Worm (Caenorhabditis elegans) whole organism, mixed stage, embryonic: Measurements from ENCODE around the gene F49F1.7.
"Not testable (repeated sequence)": the region's sequence is repeated elsewhere in the genome, so short reads cannot be mapped to it uniquely, and the experiment has no call there.

ENCODE experiments used
- M03D4.4 ChIP-seq: sonication (generic microtip); optimal IDR thresholded peaks from 2 replicates; lab custom pipeline; 2017; ENCODE audit warnings: mild to moderate bottlenecking, missing genetic modification characterization, missing compliant biosample characterization
- bed-3 ChIP-seq: fragments of 200-800 bp; sonication (Bioruptor generic); optimal IDR thresholded peaks from 3 replicates; lab custom pipeline; 2018; ENCODE audit warnings: mild to moderate bottlenecking, missing genetic modification characterization, moderate library complexity, missing compliant biosample characterization
- blmp-1 ChIP-seq: fragments of 150-350 bp; optimal IDR thresholded peaks from 2 replicates; lab custom pipeline; 2014; ENCODE audit warnings: missing biosample characterization, missing genetic modification characterization
- ceh-43 ChIP-seq: fragments of 200-800 bp; sonication (Bioruptor generic); optimal IDR thresholded peaks from 2 replicates; lab custom pipeline; 2018; ENCODE audit warnings: mild to moderate bottlenecking, missing genetic modification characterization, moderate library complexity, missing compliant biosample characterization
- ceh-83 ChIP-seq: fragments of 200-800 bp; sonication (Bioruptor generic); optimal IDR thresholded peaks from 2 replicates; lab custom pipeline; 2018; ENCODE audit warnings: mild to moderate bottlenecking, missing genetic modification characterization, missing compliant biosample characterization
- cnd-1 ChIP-seq: fragments of 200-800 bp; sonication (Bioruptor generic); optimal IDR thresholded peaks from 2 replicates; lab custom pipeline; 2018; ENCODE audit warnings: mild to moderate bottlenecking, missing genetic modification characterization, missing compliant biosample characterization
- drap-1 ChIP-seq: fragments of 200-800 bp; sonication (Bioruptor generic); optimal IDR thresholded peaks from 3 replicates; lab custom pipeline; 2018; ENCODE audit warnings: mild to moderate bottlenecking, missing genetic modification characterization, missing compliant biosample characterization
- elt-1 ChIP-seq: sonication (generic microtip); optimal IDR thresholded peaks from 2 replicates; lab custom pipeline; 2017; ENCODE audit warnings: missing genetic modification characterization, mild to moderate bottlenecking, missing compliant biosample characterization, antibody characterized with exemption, moderate library complexity, borderline replicate concordance; ENCODE audit not compliant: insufficient read depth
- flh-1 ChIP-seq: fragments of 200-800 bp; sonication (Bioruptor generic); optimal IDR thresholded peaks from 2 replicates; lab custom pipeline; 2018; ENCODE audit warnings: mild to moderate bottlenecking, missing genetic modification characterization, moderate library complexity, missing compliant biosample characterization
- ham-2 ChIP-seq: fragments of 200-800 bp; sonication (Bioruptor generic); optimal IDR thresholded peaks from 2 replicates; lab custom pipeline; 2018; ENCODE audit warnings: mild to moderate bottlenecking, missing genetic modification characterization, missing compliant biosample characterization
- hlh-1 ChIP-seq: fragments of 150-350 bp; optimal IDR thresholded peaks from 2 replicates; lab custom pipeline; 2014; ENCODE audit warnings: missing biosample characterization, missing genetic modification reagents, missing genetic modification characterization
- lin-13 ChIP-seq: fragments of 150-350 bp; optimal IDR thresholded peaks from 2 replicates; lab custom pipeline; 2014; ENCODE audit warnings: missing biosample characterization, missing genetic modification characterization
- lin-32 ChIP-seq: fragments of 200-800 bp; sonication (Bioruptor generic); optimal IDR thresholded peaks from 2 replicates; lab custom pipeline; 2018; ENCODE audit warnings: mild to moderate bottlenecking, missing genetic modification characterization, missing compliant biosample characterization
- lsy-2 ChIP-seq: fragments of 150-350 bp; optimal IDR thresholded peaks from 2 replicates; lab custom pipeline; 2014; ENCODE audit warnings: missing biosample characterization, missing genetic modification characterization
- mab-5 ChIP-seq: fragments of 150-350 bp; optimal IDR thresholded peaks from 2 replicates; lab custom pipeline; 2014; ENCODE audit warnings: missing biosample characterization, missing genetic modification characterization
- mep-1 ChIP-seq: fragments of 150-350 bp; optimal IDR thresholded peaks from 2 replicates; lab custom pipeline; 2017; ENCODE audit warnings: missing biosample characterization, missing genetic modification reagents, missing genetic modification characterization, inconsistent platforms
- mls-2 ChIP-seq: sonication (generic microtip); optimal IDR thresholded peaks from 2 replicates; lab custom pipeline; 2016; ENCODE audit warnings: mild to moderate bottlenecking, missing genetic modification characterization, moderate library complexity, missing compliant biosample characterization
- nhr-12 ChIP-seq: fragments of 150-350 bp; optimal IDR thresholded peaks from 2 replicates; lab custom pipeline; 2014; ENCODE audit warnings: missing biosample characterization, missing genetic modification characterization
- nhr-2 ChIP-seq: fragments of 150-350 bp; optimal IDR thresholded peaks from 2 replicates; lab custom pipeline; 2014; ENCODE audit warnings: missing biosample characterization, missing genetic modification characterization
- nhr-237 ChIP-seq: fragments of 150-350 bp; optimal IDR thresholded peaks from 2 replicates; lab custom pipeline; 2014; ENCODE audit warnings: missing biosample characterization, missing genetic modification characterization
- nhr-28 ChIP-seq: fragments of 150-350 bp; optimal IDR thresholded peaks from 2 replicates; lab custom pipeline; 2014; ENCODE audit warnings: missing biosample characterization, missing genetic modification characterization
- nhr-76 ChIP-seq: sonication (generic microtip); optimal IDR thresholded peaks from 2 replicates; lab custom pipeline; 2017; ENCODE audit warnings: missing biosample characterization, missing genetic modification characterization
- pha-4 ChIP-seq: fragments of 150-350 bp; optimal IDR thresholded peaks from 2 replicates; lab custom pipeline; 2018; ENCODE audit warnings: missing biosample characterization, missing genetic modification reagents, missing genetic modification characterization
- snpc-4 ChIP-seq: fragments of 150-350 bp; optimal IDR thresholded peaks from 2 replicates; lab custom pipeline; 2014; ENCODE audit warnings: missing biosample characterization, missing genetic modification characterization
- sptf-1 ChIP-seq: sonication (generic microtip); optimal IDR thresholded peaks from 2 replicates; lab custom pipeline; 2017; ENCODE audit warnings: mild to moderate bottlenecking, missing genetic modification characterization, moderate library complexity, missing compliant biosample characterization
- tbx-8 ChIP-seq: fragments of 200-800 bp; sonication (Bioruptor generic); optimal IDR thresholded peaks from 2 replicates; lab custom pipeline; 2018; ENCODE audit warnings: mild to moderate bottlenecking, missing genetic modification characterization, moderate library complexity, missing compliant biosample characterization
- unc-120 ChIP-seq: sonication (generic microtip); optimal IDR thresholded peaks from 2 replicates; lab custom pipeline; 2017; ENCODE audit warnings: missing genetic modification characterization, missing compliant biosample characterization; ENCODE audit not compliant: poor library complexity, severe bottlenecking
- unc-39 ChIP-seq: fragments of 150-350 bp; optimal IDR thresholded peaks from 2 replicates; lab custom pipeline; 2014; ENCODE audit warnings: missing biosample characterization, missing genetic modification characterization
- unc-62 ChIP-seq: fragments of 150-350 bp; optimal IDR thresholded peaks from 2 replicates; lab custom pipeline; 2014; ENCODE audit warnings: missing biosample characterization, missing genetic modification reagents, missing genetic modification characterization
- zip-8 ChIP-seq: fragments of 150-350 bp; optimal IDR thresholded peaks from 2 replicates; lab custom pipeline; 2014; ENCODE audit warnings: missing biosample characterization, missing genetic modification characterization
- ztf-11 ChIP-seq: fragments of 150-350 bp; optimal IDR thresholded peaks from 2 replicates; lab custom pipeline; 2014; ENCODE audit warnings: missing biosample characterization, missing genetic modification characterization

The F49F1.7 gene

DNA sequence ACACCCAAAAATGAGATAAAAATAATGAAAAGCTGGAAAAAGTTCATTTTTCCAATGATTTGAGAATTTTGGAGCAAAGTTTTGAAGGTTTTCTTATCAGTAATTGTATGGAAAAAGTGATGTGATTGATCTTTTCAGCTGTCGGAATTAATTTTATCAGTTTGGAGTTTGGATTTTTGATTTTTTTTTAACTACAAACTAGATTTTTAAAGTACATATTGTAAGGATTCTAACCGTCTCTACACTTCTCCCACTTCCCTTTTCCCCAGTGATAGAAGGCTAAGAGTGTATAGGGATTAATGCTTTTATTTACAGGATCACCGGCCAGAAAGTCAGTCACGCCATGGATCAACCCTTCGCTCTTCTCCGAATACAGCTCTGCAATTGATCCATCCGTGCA, at the start of gene F49F1.7:
TSS of gene F49F1.7 (minus strand) at position 101 of the 400 bp plus-strand sequence.
- TF ChIP-seq unc-120; ham-2 (GFP tag; lab: Kevin White, UChicago); nhr-76: not testable (repeated sequence)
- TF ChIP-seq, all 35 proteins: peak for 0; not testable (repeated sequence) for 35

DNA sequence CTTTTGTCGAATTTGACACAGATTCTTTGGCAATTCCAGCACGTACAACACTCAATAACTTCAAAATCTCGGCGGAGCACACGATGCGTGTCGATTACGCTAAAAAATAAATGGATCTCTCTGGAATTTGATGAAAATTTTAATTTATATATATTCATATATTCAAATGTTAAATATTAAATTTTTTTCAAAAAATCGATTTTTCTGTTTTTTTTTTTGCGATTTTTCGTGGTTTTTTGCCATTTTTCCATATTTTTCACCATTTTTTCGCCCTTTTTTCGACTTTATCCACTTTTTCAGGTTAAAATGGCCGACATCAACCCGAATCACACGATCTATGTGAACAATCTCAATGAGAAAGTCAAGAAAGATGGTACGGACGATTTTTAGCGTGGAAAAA, 48.2 kb upstream of the F49F1.7 start, which contains the start of gene rnp-3:
TSS of gene rnp-3 (plus strand) at position 301 of the 400 bp plus-strand sequence.
- TF ChIP-seq mab-5 (tag; lab: Kevin White, UChicago) (no peak), lsy-2 (tag; lab: Kevin White, UChicago) (no peak), cnd-1 (no peak), pha-4 (tag; lab: Kevin White, UChicago) (no peak), tbx-8 (GFP tag; lab: Kevin White, UChicago) (no peak), unc-62 (GFP tag; lab: Kevin White, UChicago) (no peak), blmp-1 (no peak), unc-39 (tag; lab: Kevin White, UChicago) (no peak), sptf-1 (tag; lab: Kevin White, UChicago) (no peak), ceh-83 (GFP tag; lab: Kevin White, UChicago) (no peak), ham-2 (GFP tag; lab: Kevin White, UChicago) (no peak), bed-3 (no peak), nhr-2 (tag; lab: Kevin White, UChicago) (no peak), hlh-1 (tag; lab: Kevin White, UChicago) (no peak)
- TF ChIP-seq, all 35 proteins: peak for 0

DNA sequence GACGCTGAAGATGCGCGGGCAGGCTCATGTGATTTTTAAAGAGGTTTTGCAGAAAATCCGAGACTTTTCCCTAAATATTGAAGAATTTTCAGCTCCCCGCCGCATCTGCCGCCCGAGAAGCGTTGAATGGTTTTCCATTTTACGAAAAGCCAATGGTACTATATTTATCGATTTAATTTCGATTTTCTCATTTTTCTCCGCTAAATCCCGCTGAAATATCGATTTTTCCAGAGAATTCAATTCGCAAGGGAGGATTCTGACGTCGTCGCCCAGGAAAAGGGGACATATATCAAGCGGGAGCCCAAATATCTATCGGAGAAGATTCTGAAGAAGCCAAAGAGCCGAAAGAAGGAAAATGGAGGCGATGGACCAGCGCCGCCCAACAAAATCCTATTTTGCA, 46.7 kb upstream of the F49F1.7 start:
- TF ChIP-seq mls-2 (tag; lab: Kevin White, UChicago) = no peak
- no peak for TF ChIP-seq elt-1 (tag; lab: Kevin White, UChicago)
- no peak for TF ChIP-seq unc-62 (GFP tag; lab: Kevin White, UChicago)
- no peak for TF ChIP-seq ztf-11 (tag; lab: Kevin White, UChicago)
- TF ChIP-seq M03D4.4 = no peak
- TF ChIP-seq hlh-1 (tag; lab: Kevin White, UChicago) = no peak
- no peak for TF ChIP-seq nhr-28 (tag; lab: Kevin White, UChicago)
- no peak for TF ChIP-seq blmp-1
- TF ChIP-seq ham-2 (GFP tag; lab: Kevin White, UChicago) = no peak
- no peak for TF ChIP-seq flh-1
- TF ChIP-seq nhr-12 (tag; lab: Kevin White, UChicago) = no peak
- TF ChIP-seq unc-120 = no peak
- no peak for TF ChIP-seq ceh-83 (GFP tag; lab: Kevin White, UChicago)
- TF ChIP-seq mep-1 = no peak
- no peak for TF ChIP-seq zip-8 (tag; lab: Kevin White, UChicago)
- TF ChIP-seq drap-1 (GFP tag; lab: Kevin White, UChicago) = no peak

DNA sequence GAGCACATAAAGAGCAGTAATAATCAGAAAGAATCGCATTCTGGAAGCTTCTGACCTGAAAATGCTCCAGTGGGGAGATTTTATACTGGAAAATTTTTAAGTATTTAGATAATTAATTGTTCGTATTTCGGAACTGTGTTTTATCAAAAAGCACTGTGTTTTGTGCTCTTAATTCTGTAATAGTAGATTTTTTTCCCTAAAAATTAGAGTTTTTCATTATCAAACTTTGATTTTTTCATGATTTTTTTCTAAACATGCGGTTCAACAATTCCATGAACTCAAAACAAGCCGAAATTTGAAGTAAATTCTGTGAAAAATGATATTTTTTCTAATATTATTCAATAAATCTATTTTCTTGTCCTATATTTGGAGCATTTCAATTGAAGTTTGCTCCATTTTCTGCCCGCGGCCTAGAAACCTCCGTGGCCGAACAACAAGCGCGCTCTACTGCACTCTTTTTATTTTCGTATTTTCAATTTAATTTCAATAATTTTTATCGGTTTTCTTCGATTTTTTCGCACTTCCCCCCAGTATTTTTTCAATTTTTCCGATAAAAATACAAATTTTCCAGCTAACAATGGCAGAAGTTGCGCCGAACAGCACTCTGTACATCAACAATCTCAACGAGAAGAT, 46.1 kb upstream of the F49F1.7 start, which contains the start of the genes K08D10.13 and rnp-2:
TSS of gene K08D10.13 (minus strand) at position 51 of the 633 bp plus-strand sequence.
TSS of gene rnp-2 (plus strand) at position 546 of the 633 bp plus-strand sequence.
- no peak for TF ChIP-seq lin-32 (GFP tag; lab: Kevin White, UChicago)
- TF ChIP-seq ceh-43 (GFP tag; lab: Kevin White, UChicago) = no peak
- TF ChIP-seq nhr-2 (tag; lab: Kevin White, UChicago) = no peak
- no peak for TF ChIP-seq nhr-237 (tag; lab: Kevin White, UChicago)
- TF ChIP-seq lsy-2 (tag; lab: Kevin White, UChicago) = peak; percentile 60
- no peak for TF ChIP-seq unc-120
- TF ChIP-seq blmp-1 = no peak
- no peak for TF ChIP-seq snpc-4
- TF ChIP-seq lin-13 (tag; lab: Kevin White, UChicago) = peak; percentile 4
- no peak for TF ChIP-seq ham-2 (GFP tag; lab: Kevin White, UChicago)
- TF ChIP-seq mls-2 (tag; lab: Kevin White, UChicago) = no peak
- TF ChIP-seq mep-1 = peak; percentile 41
- no peak for TF ChIP-seq pha-4 (tag; lab: Kevin White, UChicago)
- TF ChIP-seq zip-8 (tag; lab: Kevin White, UChicago) = no peak

DNA sequence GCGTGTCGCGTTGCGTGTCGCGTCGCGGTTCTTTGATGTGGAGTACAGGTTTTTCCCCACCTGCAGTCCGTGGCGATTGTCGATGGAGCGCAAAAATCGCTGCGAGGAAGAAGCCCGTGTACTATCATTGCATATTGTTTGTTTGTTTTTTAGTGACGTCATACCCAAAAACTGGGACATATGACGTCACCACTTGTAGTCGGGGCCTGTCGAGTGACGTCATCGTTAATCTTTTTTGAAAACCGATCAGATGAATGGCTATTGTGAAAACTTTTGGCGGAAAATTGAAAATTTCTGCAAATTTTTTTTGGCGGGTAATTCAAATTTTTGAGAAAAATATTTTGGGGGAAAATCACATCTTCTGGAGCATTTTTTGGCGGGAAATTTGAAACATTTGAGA, 41.7 kb upstream of the F49F1.7 start:
- TF ChIP-seq zip-8 (tag; lab: Kevin White, UChicago) (peak; percentile 100), hlh-1 (tag; lab: Kevin White, UChicago) (no peak), lin-13 (tag; lab: Kevin White, UChicago) (no peak), ceh-83 (GFP tag; lab: Kevin White, UChicago) (no peak), pha-4 (tag; lab: Kevin White, UChicago) (no peak), snpc-4 (no peak)
- TF ChIP-seq, all 35 proteins: peak for 1
